Fruit fly (Drosophila melanogaster) whole organism, embryonic: ENCODE results near the gene CG43055.

Source experiments
- Ada2b ChIP-seq: fragments of 200-800 bp; sonication (Bioruptor generic); IDR thresholded peaks from 2 replicates; pipeline ENCODE4 v1.3.6; 2022; ENCODE audit warnings: missing biosample characterization, missing genetic modification characterization
- CG10267 ChIP-seq: fragments of 200-800 bp; sonication (Bioruptor generic); optimal IDR thresholded peaks from 2 replicates; lab custom pipeline; 2018; ENCODE audit warnings: missing biosample characterization, mild to moderate bottlenecking, missing genetic modification characterization, moderate library complexity
- CG10431 ChIP-seq: fragments of 200-800 bp; sonication (Bioruptor generic); optimal IDR thresholded peaks from 3 replicates; lab custom pipeline; 2018; ENCODE audit warnings: missing biosample characterization, mild to moderate bottlenecking, missing genetic modification characterization
- CG10654 ChIP-seq: fragments of 200-800 bp; sonication (Bioruptor generic); optimal IDR thresholded peaks from 2 replicates; lab custom pipeline; 2016; ENCODE audit warnings: missing biosample characterization, missing genetic modification characterization
- CG12659 ChIP-seq: fragments of 200-800 bp; sonication (Bioruptor generic); optimal IDR thresholded peaks from 3 replicates; lab custom pipeline; 2017; ENCODE audit warnings: mild to moderate bottlenecking, missing biosample characterization, missing genetic modification reagents, missing genetic modification characterization
- CG17829 ChIP-seq: fragments of 200-800 bp; optimal IDR thresholded peaks from 2 replicates; lab custom pipeline; 2019; ENCODE audit warnings: missing biosample characterization, mild to moderate bottlenecking, missing genetic modification characterization, moderate library complexity
- CG2116 ChIP-seq: fragments of 200-800 bp; sonication (Bioruptor generic); optimal IDR thresholded peaks from 3 replicates; lab custom pipeline; 2018; ENCODE audit warnings: missing biosample characterization, mild to moderate bottlenecking, missing genetic modification characterization
- CG30020 ChIP-seq: fragments of 200-800 bp; optimal IDR thresholded peaks from 2 replicates; lab custom pipeline; 2019; ENCODE audit warnings: missing biosample characterization, mild to moderate bottlenecking, missing genetic modification characterization, moderate library complexity
- CG32772 ChIP-seq: fragments of 200-800 bp; sonication (Bioruptor generic); IDR thresholded peaks from 2 replicates; pipeline ENCODE4 v1.3.6; 2022; ENCODE audit warnings: missing biosample characterization, missing genetic modification characterization
- CG34224 ChIP-seq: fragments of 200-800 bp; sonication (Bioruptor generic); IDR thresholded peaks from 3 replicates; pipeline ENCODE4 v1.3.6; 2022; ENCODE audit warnings: missing biosample characterization, missing genetic modification characterization; ENCODE audit not compliant: partially characterized antibody
- CG34422 ChIP-seq: fragments of 200-800 bp; sonication (Bioruptor generic); IDR thresholded peaks from 3 replicates; pipeline ENCODE4 v1.3.6; 2022; ENCODE audit warnings: missing biosample characterization, missing genetic modification characterization
- CG3838 ChIP-seq: fragments of 200-800 bp; sonication (Bioruptor generic); optimal IDR thresholded peaks from 3 replicates; lab custom pipeline; 2016; ENCODE audit warnings: missing biosample characterization, missing genetic modification characterization
- CG6791 ChIP-seq: fragments of 200-800 bp; sonication (Bioruptor generic); IDR thresholded peaks from 3 replicates; pipeline ENCODE4 v1.3.6; 2022; ENCODE audit warnings: missing biosample characterization, missing genetic modification characterization; ENCODE audit not compliant: partially characterized antibody
- CG8281 ChIP-seq: fragments of 200-800 bp; sonication (Bioruptor generic); optimal IDR thresholded peaks from 2 replicates; lab custom pipeline; 2018; ENCODE audit warnings: missing biosample characterization, mild to moderate bottlenecking, missing genetic modification characterization, moderate library complexity
- CG8924 ChIP-seq: fragments of 200-800 bp; optimal IDR thresholded peaks from 3 replicates; lab custom pipeline; 2019; ENCODE audit warnings: missing biosample characterization, mild to moderate bottlenecking, missing genetic modification characterization, moderate library complexity
- CHES-1-like ChIP-seq: fragments of 200-800 bp; sonication (Bioruptor generic); optimal IDR thresholded peaks from 2 replicates; lab custom pipeline; 2016; ENCODE audit warnings: missing biosample characterization, missing genetic modification characterization
- CTCF ChIP-seq: fragments of 200-800 bp; sonication (Bioruptor generic); optimal IDR thresholded peaks from 2 replicates; lab custom pipeline; 2017; ENCODE audit warnings: missing biosample characterization, mild to moderate bottlenecking, missing genetic modification characterization, moderate library complexity
- Chrac-16 ChIP-seq: fragments of 200-800 bp; sonication (Bioruptor generic); optimal IDR thresholded peaks from 3 replicates; lab custom pipeline; 2016; ENCODE audit warnings: missing biosample characterization, missing genetic modification characterization
- Dad ChIP-seq: fragments of 200-800 bp; sonication (Bioruptor generic); optimal IDR thresholded peaks from 3 replicates; lab custom pipeline; 2016; ENCODE audit warnings: missing biosample characterization, missing genetic modification characterization
- Doc2 ChIP-seq: fragments of 200-800 bp; sonication (Bioruptor generic); IDR thresholded peaks from 2 replicates; pipeline ENCODE4 v1.3.6; 2022; ENCODE audit warnings: missing biosample characterization, missing genetic modification characterization
- Gug ChIP-seq: fragments of 200-800 bp; sonication (Bioruptor generic); IDR thresholded peaks from 4 replicates; pipeline ENCODE4 v1.3.6; 2022; ENCODE audit warnings: missing biosample characterization, missing genetic modification characterization
- Myb ChIP-seq: fragments of 200-800 bp; sonication (Bioruptor generic); optimal IDR thresholded peaks from 2 replicates; lab custom pipeline; 2016; ENCODE audit warnings: missing biosample characterization, missing genetic modification characterization
- Opbp ChIP-seq: fragments of 200-800 bp; sonication (Bioruptor generic); IDR thresholded peaks from 3 replicates; pipeline ENCODE4 v1.3.6; 2022; ENCODE audit warnings: missing biosample characterization, missing genetic modification characterization; ENCODE audit not compliant: partially characterized antibody
- Scr ChIP-seq: fragments of 200-800 bp; sonication (Bioruptor generic); IDR thresholded peaks from 2 replicates; pipeline ENCODE4 v1.3.6; 2022; ENCODE audit warnings: missing biosample characterization, missing genetic modification characterization; ENCODE audit not compliant: partially characterized antibody
- Sry-β ChIP-seq: fragments of 200-800 bp; sonication (Bioruptor generic); optimal IDR thresholded peaks from 2 replicates; lab custom pipeline; 2018; ENCODE audit warnings: missing biosample characterization, mild to moderate bottlenecking, missing genetic modification characterization, moderate library complexity
- Trl ChIP-seq, 3 experiments: fragments of >200 bp in 2 of 3; fragments of 200-800 bp in 1 of 3; sonication (Bioruptor generic) in 1 of 3; optimal IDR thresholded peaks; 2 replicates in 1 of 3; 3 replicates in 2 of 3; lab custom pipeline; 2016 to 2017; ENCODE audit warnings: missing biosample characterization in 1 of 3, missing genetic modification characterization in 1 of 3
- Xbp1 ChIP-seq: fragments of 200-800 bp; sonication (Bioruptor generic); optimal IDR thresholded peaks from 3 replicates; lab custom pipeline; 2016; ENCODE audit warnings: missing biosample characterization, mild to moderate bottlenecking, missing genetic modification characterization
- YL-1 ChIP-seq: fragments of 200-800 bp; sonication (Bioruptor generic); optimal IDR thresholded peaks from 3 replicates; lab custom pipeline; 2017; ENCODE audit warnings: missing biosample characterization, mild to moderate bottlenecking, missing genetic modification characterization
- ash1 ChIP-seq: fragments of 200-800 bp; sonication (Bioruptor generic); optimal IDR thresholded peaks from 2 replicates; lab custom pipeline; 2018; ENCODE audit warnings: missing biosample characterization, mild to moderate bottlenecking, missing genetic modification characterization
- cg ChIP-seq: fragments of 200-800 bp; sonication (Bioruptor generic); optimal IDR thresholded peaks from 3 replicates; lab custom pipeline; 2019; ENCODE audit warnings: missing biosample characterization, mild to moderate bottlenecking, missing genetic modification characterization, moderate library complexity
- chinmo ChIP-seq: fragments of 200-800 bp; sonication (Bioruptor generic); IDR thresholded peaks from 4 replicates; pipeline ENCODE4 v1.3.6; 2022; ENCODE audit warnings: missing biosample characterization, missing genetic modification characterization; ENCODE audit not compliant: partially characterized antibody
- ftz-f1 ChIP-seq: fragments of 200-800 bp; sonication (Bioruptor generic); optimal IDR thresholded peaks from 2 replicates; lab custom pipeline; 2016; ENCODE audit warnings: missing biosample characterization, missing genetic modification characterization
- hbn ChIP-seq: fragments of 200-800 bp; sonication (Bioruptor generic); IDR thresholded peaks from 2 replicates; pipeline ENCODE4 v1.3.6; 2022; ENCODE audit warnings: missing biosample characterization, missing genetic modification characterization; ENCODE audit not compliant: partially characterized antibody
- kay ChIP-seq: fragments of 200-800 bp; sonication (Bioruptor generic); optimal IDR thresholded peaks from 2 replicates; lab custom pipeline; 2016; ENCODE audit warnings: missing biosample characterization, missing genetic modification characterization
- knrl ChIP-seq: fragments of 200-800 bp; sonication (Bioruptor generic); IDR thresholded peaks from 3 replicates; pipeline ENCODE4 v1.3.6; 2022; ENCODE audit warnings: missing biosample characterization, missing genetic modification characterization; ENCODE audit not compliant: partially characterized antibody
- lilli ChIP-seq: fragments of 200-800 bp; sonication (Bioruptor generic); optimal IDR thresholded peaks from 3 replicates; lab custom pipeline; 2016; ENCODE audit warnings: missing biosample characterization, missing genetic modification characterization
- lmd ChIP-seq: fragments of 200-800 bp; sonication (Bioruptor generic); IDR thresholded peaks from 2 replicates; pipeline ENCODE4 v1.3.6; 2022; ENCODE audit warnings: missing biosample characterization, missing genetic modification characterization
- phol ChIP-seq: fragments of 200-800 bp; sonication (Bioruptor generic); optimal IDR thresholded peaks from 3 replicates; lab custom pipeline; 2018; ENCODE audit warnings: missing biosample characterization, mild to moderate bottlenecking, missing genetic modification characterization, moderate library complexity
- pita ChIP-seq: fragments of 200-800 bp; sonication (Bioruptor generic); optimal IDR thresholded peaks from 2 replicates; lab custom pipeline; 2017; ENCODE audit warnings: missing biosample characterization, mild to moderate bottlenecking, missing genetic modification characterization
- row ChIP-seq: fragments of 200-800 bp; sonication (Bioruptor generic); IDR thresholded peaks from 3 replicates; pipeline ENCODE4 v1.3.6; 2022; ENCODE audit warnings: missing biosample characterization, missing genetic modification characterization
- salm ChIP-seq: fragments of 200-800 bp; sonication (Bioruptor generic); optimal IDR thresholded peaks from 2 replicates; lab custom pipeline; 2018; ENCODE audit warnings: missing biosample characterization, mild to moderate bottlenecking, missing genetic modification characterization
- sc ChIP-seq, 3 experiments: fragments of >200 bp in 2 of 3; fragments of 200-800 bp in 1 of 3; sonication (Bioruptor generic) in 1 of 3; optimal IDR thresholded peaks; 2 replicates in 2 of 3; 3 replicates in 1 of 3; lab custom pipeline; 2017; ENCODE audit warnings: mild to moderate bottlenecking in 1 of 3, missing biosample characterization in 1 of 3, missing genetic modification characterization in 1 of 3, missing genetic modification reagents in 1 of 3
- slou ChIP-seq: fragments of 200-800 bp; sonication (Bioruptor generic); optimal IDR thresholded peaks from 3 replicates; lab custom pipeline; 2016; ENCODE audit warnings: missing biosample characterization, missing genetic modification characterization
- sr ChIP-seq: fragments of 200-800 bp; sonication (Bioruptor generic); IDR thresholded peaks from 3 replicates; pipeline ENCODE4 v1.3.6; 2022; ENCODE audit warnings: missing biosample characterization, missing genetic modification characterization
- ssp ChIP-seq: fragments of 200-800 bp; sonication (Bioruptor generic); IDR thresholded peaks from 2 replicates; pipeline ENCODE4 v1.3.6; 2022; ENCODE audit warnings: missing biosample characterization, missing genetic modification characterization
- tio ChIP-seq: fragments of 200-800 bp; sonication (Bioruptor generic); optimal IDR thresholded peaks from 2 replicates; lab custom pipeline; 2017; ENCODE audit warnings: missing biosample characterization, missing genetic modification characterization, inconsistent platforms
- unc-4 ChIP-seq: fragments of 200-800 bp; sonication (Bioruptor generic); IDR thresholded peaks from 2 replicates; pipeline ENCODE4 v1.3.6; 2022; ENCODE audit warnings: missing biosample characterization, missing genetic modification characterization; ENCODE audit not compliant: partially characterized antibody
- zfh2 ChIP-seq: fragments of 200-800 bp; sonication (Bioruptor generic); optimal IDR thresholded peaks from 2 replicates; lab custom pipeline; 2016; ENCODE audit warnings: missing biosample characterization, missing genetic modification characterization

The CG43055 gene

dm6 chr2L:4393842-4394421 lies 17.0 kb upstream of the CG43055 start, which contains the start of gene CG3652 (continued):
- TF ChIP-seq CG10431 (no peak), CG17829 (peak; percentile 31), ash1 (GFP tag; lab: Kevin White, UChicago) (no peak), Trl (optimal IDR thresholded peaks at IDR 0.05; lab: Kevin White, UChicago) (no peak), Trl (GFP tag; optimal IDR thresholded peaks at IDR 0.05; lab: Kevin White, UChicago) (peak; percentile 34), chinmo (0 out of 4 replicates have a peak, but pooled peaks have one; percentile 21), Opbp (GFP tag; lab: Robert Waterston, UW) (0 out of 3 replicates have a peak, but pooled peaks have one; percentile 14), ftz-f1 (GFP tag; lab: Kevin White, UChicago) (no peak), Scr (peak; percentile 60), YL-1 (GFP tag; lab: Kevin White, UChicago) (peak; percentile 61), row (GFP tag; lab: Robert Waterston, UW) (peak; percentile 70), CG3838 (GFP tag; lab: Kevin White, UChicago) (peak; percentile 23), CG32772 (GFP tag; lab: Robert Waterston, UW) (0 out of 2 replicates have a peak, but pooled peaks have one; percentile 8), pita (GFP tag; lab: Kevin White, UChicago) (no peak), Doc2 (GFP tag; lab: Robert Waterston, UW) (no peak), hbn (GFP tag; lab: Robert Waterston, UW) (no peak), sr (no peak), Sry-β (GFP tag; lab: Kevin White, UChicago) (peak; percentile 82), CG8924 (tag; lab: Kevin White, UChicago) (peak; percentile 19), CG34422 (no peak), kay (GFP tag; lab: Kevin White, UChicago) (peak; percentile 33), CG34224 (GFP tag; lab: Robert Waterston, UW) (peak; percentile 38; the same call in 1 of the 3 replicates), CG6791 (GFP tag; lab: Robert Waterston, UW) (peak; percentile 46; the same call in 1 of the 3 replicates), sc (optimal IDR thresholded peaks at IDR 0.05; lab: Kevin White, UChicago) (no peak), sc (GFP tag; optimal IDR thresholded peaks at IDR 0.05; lab: Kevin White, UChicago) (no peak), CG12659 (GFP tag; lab: Kevin White, UChicago) (peak; percentile 70), knrl (GFP tag; lab: Robert Waterston, UW) (peak; percentile 47; the same call in 2 of the 3 replicates), zfh2 (GFP tag; lab: Kevin White, UChicago) (peak; percentile 53), Gug (GFP tag; lab: Robert Waterston, UW) (peak; percentile 12; the same call in 1 of the 4 replicates), CG10654 (peak; percentile 1), CG2116 (GFP tag; lab: Kevin White, UChicago) (peak; percentile 71), lilli (GFP tag; lab: Kevin White, UChicago) (peak; percentile 61), CHES-1-like (GFP tag; lab: Kevin White, UChicago) (peak; percentile 15), Chrac-16 (GFP tag; lab: Kevin White, UChicago) (peak; percentile 43), Xbp1 (GFP tag; lab: Kevin White, UChicago) (peak; percentile 49), Myb (GFP tag; lab: Kevin White, UChicago) (peak; percentile 68), Dad (GFP tag; lab: Kevin White, UChicago) (peak; percentile 9), tio (GFP tag; lab: Kevin White, UChicago) (no peak), lmd (GFP tag; lab: Robert Waterston, UW) (0 out of 2 replicates have a peak, but pooled peaks have one; percentile 20), Ada2b (GFP tag; lab: Robert Waterston, UW) (no peak), phol (tag; lab: Kevin White, UChicago) (peak; percentile 64), cg (no peak), CG10267 (tag; lab: Kevin White, UChicago) (peak; percentile 62), CTCF (GFP tag; lab: Kevin White, UChicago) (peak; percentile 60), salm (tag; lab: Kevin White, UChicago) (no peak), slou (peak; percentile 27), CG30020 (tag; lab: Kevin White, UChicago) (peak; percentile 53), CG8281 (no peak), unc-4 (GFP tag; lab: Robert Waterston, UW) (peak; percentile 46; the same call in 1 of the 2 replicates), ssp (GFP tag; lab: Robert Waterston, UW) (no peak)
